Fruit fly (Drosophila melanogaster): ENCODE measurements around the gene CG7556.

Gene CG7556

dm6 chrX:19179696-19180255 lies at the start of gene CG7556, which contains the start of gene CG7453:
CG7556 (minus strand) TSS chrX:19179830.
CG7453 (plus strand) TSS chrX:19180173.
- TF ChIP-seq Myc (optimal IDR thresholded peaks at IDR 0.05) (no peak), insv (optimal IDR thresholded peaks at IDR 0.05) (no peak), psq (optimal IDR thresholded peaks at IDR 0.05) (no peak), ttk (optimal IDR thresholded peaks at IDR 0.05) (no peak), h (optimal IDR thresholded peaks at IDR 0.05) (no peak), Sin3A (optimal IDR thresholded peaks at IDR 0.05) (no peak)

DNA sequence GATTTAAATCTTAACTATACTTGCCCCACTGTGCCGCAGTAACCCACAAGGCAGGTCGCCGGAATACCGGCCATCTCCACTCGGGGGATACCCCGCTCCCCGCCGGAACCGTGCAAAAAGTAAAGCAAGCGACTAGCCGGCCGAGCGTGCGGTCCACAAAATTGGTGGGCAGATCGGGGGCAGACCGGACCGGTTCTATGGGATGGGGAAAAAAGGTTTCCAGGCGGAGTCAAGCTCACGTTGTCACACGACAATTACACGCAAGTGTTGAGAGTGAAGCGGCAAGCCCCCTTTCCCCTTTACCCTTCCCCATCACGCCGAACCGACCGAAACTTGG lies 45.6 kb upstream of the CG7556 start:
- TF ChIP-seq psq (optimal IDR thresholded peaks at IDR 0.05) (no peak), h (optimal IDR thresholded peaks at IDR 0.05) (no peak), ttk (optimal IDR thresholded peaks at IDR 0.05) (no peak)

DNA sequence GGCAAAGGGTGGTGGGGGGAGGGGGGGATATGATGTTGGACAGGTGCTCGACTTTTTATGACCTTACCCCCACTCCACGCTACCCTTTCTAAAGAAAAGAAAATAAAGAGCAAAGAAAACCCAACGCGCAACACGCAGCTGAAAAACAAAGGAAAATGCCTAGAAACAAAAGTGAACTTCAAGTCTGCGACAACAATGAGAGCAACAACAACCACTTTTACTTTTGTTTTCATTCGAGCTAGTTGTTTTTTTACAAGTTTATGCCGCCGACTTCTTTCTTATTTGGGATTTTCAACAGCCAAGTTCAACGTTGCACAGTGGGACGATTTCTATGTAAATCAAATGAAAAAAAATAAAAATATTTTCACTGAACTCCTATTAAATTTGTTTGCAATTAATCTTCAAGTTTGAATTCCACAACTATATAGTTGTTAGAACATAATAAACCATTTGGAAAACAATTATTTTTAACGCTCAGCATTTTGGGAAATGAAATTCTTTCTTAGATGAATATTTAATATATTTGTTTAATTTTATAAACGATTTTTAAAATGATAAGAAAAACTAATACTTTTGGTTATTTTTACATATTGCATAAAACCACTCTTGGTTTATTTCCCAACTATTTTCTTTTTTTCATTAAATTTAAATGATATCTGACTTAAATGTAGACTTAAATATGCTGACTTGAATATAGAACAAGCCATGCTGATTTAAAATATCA lies 45.1 kb upstream of the CG7556 start:
- TF ChIP-seq insv (optimal IDR thresholded peaks at IDR 0.05) (no peak), psq (optimal IDR thresholded peaks at IDR 0.05) (no peak), ttk (optimal IDR thresholded peaks at IDR 0.05) (no peak), Sin3A (optimal IDR thresholded peaks at IDR 0.05) (no peak), h (optimal IDR thresholded peaks at IDR 0.05) (no peak), Myc (optimal IDR thresholded peaks at IDR 0.05) (no peak)

DNA sequence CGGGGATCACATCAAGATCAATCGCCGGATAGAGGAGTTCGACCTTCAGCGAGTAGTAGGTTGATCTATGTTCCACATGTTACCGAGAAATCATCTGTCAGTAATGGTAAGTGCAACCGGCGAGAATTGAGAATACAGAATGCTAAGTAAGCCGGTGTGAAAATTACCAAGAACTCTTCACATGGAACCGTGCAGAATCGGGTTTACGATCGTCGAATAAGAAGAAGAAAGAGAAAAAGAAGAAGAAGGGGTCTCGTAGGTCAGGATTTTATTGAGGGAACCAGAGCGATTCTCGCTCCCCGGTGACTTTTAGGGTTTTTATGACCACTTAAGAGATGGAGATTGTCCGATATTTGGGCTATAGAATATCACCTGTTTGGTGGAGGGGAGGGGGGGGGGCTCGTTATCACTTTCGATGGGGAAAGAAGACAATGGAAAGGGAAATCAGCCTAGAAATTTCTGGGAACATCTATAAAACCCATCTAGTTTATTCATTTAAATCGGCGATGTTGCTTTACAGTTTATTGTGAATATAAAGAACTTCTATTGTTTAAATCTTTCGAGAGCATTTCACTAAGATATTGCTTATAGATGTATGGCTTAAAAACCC lies 41.4 kb upstream of the CG7556 start:
- TF ChIP-seq psq (optimal IDR thresholded peaks at IDR 0.05) (no peak), ttk (optimal IDR thresholded peaks at IDR 0.05) (no peak), Sin3A (optimal IDR thresholded peaks at IDR 0.05) (no peak), h (optimal IDR thresholded peaks at IDR 0.05) (no peak)

dm6 chrX:19220415-19220814 lies 40.8 kb upstream of the CG7556 start, which contains the start of gene CG7884:
CG7884 (plus strand) TSS chrX:19220622.
- TF ChIP-seq h (optimal IDR thresholded peaks at IDR 0.05): no peak

- TF ChIP-seq Sin3A (optimal IDR thresholded peaks at IDR 0.05) (no peak), ttk (optimal IDR thresholded peaks at IDR 0.05) (no peak), psq (optimal IDR thresholded peaks at IDR 0.05) (no peak), insv (optimal IDR thresholded peaks at IDR 0.05) (no peak), Myc (optimal IDR thresholded peaks at IDR 0.05) (no peak), h (optimal IDR thresholded peaks at IDR 0.05) (no peak)
These were observed 37.0 kb upstream of the CG7556 start for dm6 chrX:19216671-19217070.

DNA sequence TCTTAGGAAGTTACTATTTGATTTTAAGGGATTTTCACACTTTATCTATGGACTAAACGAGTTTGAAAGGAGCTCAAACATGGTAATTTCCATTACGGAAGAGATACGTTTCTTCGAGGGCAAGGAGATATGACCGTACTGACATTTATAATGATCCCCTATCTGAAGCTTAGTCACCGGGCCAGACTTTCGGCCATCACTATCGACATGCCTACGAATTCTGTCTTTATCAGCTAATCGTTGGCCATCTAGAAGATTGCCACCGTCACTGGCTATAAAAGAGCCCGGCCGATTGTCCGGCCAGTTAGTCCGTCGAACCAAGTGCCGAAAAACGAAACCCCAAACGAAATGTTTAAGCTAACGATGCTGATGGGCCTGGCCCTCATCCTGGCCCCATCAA lies 35.6 kb upstream of the CG7556 start, which contains the start of gene Muc18B:
Gene Muc18B, plus strand, starts transcription at position 301 of the 400 bp plus-strand sequence.
- no peak for TF ChIP-seq insv (optimal IDR thresholded peaks at IDR 0.05)
- no peak for TF ChIP-seq Myc (optimal IDR thresholded peaks at IDR 0.05)
- no peak for TF ChIP-seq ttk (optimal IDR thresholded peaks at IDR 0.05)
- TF ChIP-seq Sin3A (optimal IDR thresholded peaks at IDR 0.05): no peak
- no peak for TF ChIP-seq psq (optimal IDR thresholded peaks at IDR 0.05)
- TF ChIP-seq h (optimal IDR thresholded peaks at IDR 0.05): no peak

DNA sequence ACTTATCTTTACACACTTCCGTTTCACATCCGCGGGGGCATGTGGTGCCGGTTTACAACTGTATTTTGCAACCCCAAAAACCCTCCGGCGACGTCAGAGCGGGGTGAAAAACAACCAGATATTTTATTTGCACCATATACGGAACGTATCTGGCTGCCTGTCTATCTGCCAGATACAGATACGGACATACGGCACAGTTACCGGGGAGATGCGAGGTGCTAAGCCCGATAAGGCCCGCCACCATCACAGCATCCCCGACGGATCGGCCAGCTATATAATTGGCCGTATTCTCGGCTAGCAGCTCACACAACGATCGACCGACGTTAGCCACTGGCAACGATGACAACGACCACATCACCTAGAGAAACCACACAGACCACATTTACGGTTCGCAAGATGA lies 33.3 kb upstream of the CG7556 start, which contains the start of gene Mur18B:
Gene Mur18B, plus strand, starts transcription at position 301 of the 400 bp plus-strand sequence.
- no peak for TF ChIP-seq Myc (optimal IDR thresholded peaks at IDR 0.05)
- no peak for TF ChIP-seq Sin3A (optimal IDR thresholded peaks at IDR 0.05)
- no peak for TF ChIP-seq ttk (optimal IDR thresholded peaks at IDR 0.05)
- no peak for TF ChIP-seq insv (optimal IDR thresholded peaks at IDR 0.05)
- TF ChIP-seq psq (optimal IDR thresholded peaks at IDR 0.05): no peak
- TF ChIP-seq h (optimal IDR thresholded peaks at IDR 0.05): no peak

DNA sequence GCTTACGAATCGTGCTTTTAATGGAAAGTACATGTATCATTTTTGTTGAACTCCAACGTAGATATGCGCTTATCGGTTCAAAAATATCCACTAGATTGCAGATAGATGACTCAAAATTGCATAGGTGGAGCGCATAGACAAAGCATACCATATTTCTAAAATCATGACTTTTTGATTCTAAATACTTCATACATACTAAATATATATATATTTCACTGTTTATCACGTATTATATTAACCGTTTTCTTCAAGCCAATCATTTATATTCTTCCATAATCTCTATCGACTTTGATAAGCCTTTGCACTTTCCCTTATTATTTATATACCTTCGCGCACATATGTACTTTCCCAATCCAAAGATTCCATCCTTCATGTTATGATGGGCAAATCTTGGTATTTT lies 32.4 kb upstream of the CG7556 start, which contains the start of gene CG14195:
Gene CG14195, minus strand, starts transcription at position 101 of the 400 bp plus-strand sequence.
- TF ChIP-seq Myc (optimal IDR thresholded peaks at IDR 0.05) (no peak), insv (optimal IDR thresholded peaks at IDR 0.05) (no peak), h (optimal IDR thresholded peaks at IDR 0.05) (no peak), ttk (optimal IDR thresholded peaks at IDR 0.05) (no peak), Sin3A (optimal IDR thresholded peaks at IDR 0.05) (no peak), psq (optimal IDR thresholded peaks at IDR 0.05) (no peak)

dm6 chrX:19208014-19208413 lies 28.4 kb upstream of the CG7556 start, which contains the start of gene Ulp1:
Ulp1 (minus strand) TSS chrX:19208187.
- TF ChIP-seq h (optimal IDR thresholded peaks at IDR 0.05): no peak
- no peak for TF ChIP-seq ttk (optimal IDR thresholded peaks at IDR 0.05)
- TF ChIP-seq psq (optimal IDR thresholded peaks at IDR 0.05): no peak
- no peak for TF ChIP-seq insv (optimal IDR thresholded peaks at IDR 0.05)
- no peak for TF ChIP-seq Myc (optimal IDR thresholded peaks at IDR 0.05)
- TF ChIP-seq Sin3A (optimal IDR thresholded peaks at IDR 0.05): no peak

DNA sequence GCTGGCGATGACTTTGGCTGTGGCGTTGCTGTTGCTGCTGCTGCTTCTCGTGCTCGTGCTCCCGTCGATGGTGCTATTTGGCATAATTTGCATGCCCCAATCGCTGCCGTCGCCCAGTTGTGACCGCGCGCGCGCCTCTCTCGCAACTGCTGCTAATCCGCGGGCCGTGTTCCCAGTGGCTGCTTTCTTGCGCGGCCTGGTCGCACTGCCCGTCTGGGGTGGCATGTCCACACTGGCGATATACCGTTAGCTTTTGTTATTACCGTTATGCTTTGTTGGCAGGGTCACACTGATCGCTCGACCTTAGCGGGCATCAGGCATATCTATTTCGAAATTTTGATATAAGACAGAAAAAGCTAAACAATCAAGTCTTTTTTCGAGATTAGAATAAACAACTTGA lies 22.0 kb upstream of the CG7556 start, which contains the start of gene CG7990:
Gene CG7990, minus strand, starts transcription at position 350 of the 400 bp plus-strand sequence.
- TF ChIP-seq ttk (optimal IDR thresholded peaks at IDR 0.05): no peak
- no peak for TF ChIP-seq psq (optimal IDR thresholded peaks at IDR 0.05)
- TF ChIP-seq h (optimal IDR thresholded peaks at IDR 0.05): no peak

DNA sequence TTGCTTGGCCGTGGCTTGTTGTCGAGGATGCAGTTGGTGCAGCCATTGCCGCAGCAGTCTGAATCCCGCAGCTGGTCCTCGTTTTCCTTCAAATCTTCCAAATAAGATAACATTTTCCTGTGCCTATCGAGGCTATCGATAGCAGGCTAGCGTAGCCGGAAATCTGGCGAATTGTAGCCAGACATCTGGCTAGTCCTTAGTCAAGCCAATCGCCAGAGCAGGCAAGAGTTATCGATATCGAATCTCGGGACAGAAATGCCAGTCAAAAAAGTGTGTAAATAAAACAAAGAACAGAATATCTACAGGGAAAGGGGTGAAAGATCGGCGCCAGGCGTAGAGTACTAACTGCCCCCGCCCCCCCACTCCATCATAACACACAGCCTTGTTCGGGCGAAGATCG lies 13.7 kb upstream of the CG7556 start, which contains the start of the genes CG7914 and CG14194:
Gene CG7914, minus strand, starts transcription at position 113 of the 400 bp plus-strand sequence.
Gene CG14194, plus strand, starts transcription at position 220 of the 400 bp plus-strand sequence.
- TF ChIP-seq Myc (optimal IDR thresholded peaks at IDR 0.05) (no peak), Sin3A (optimal IDR thresholded peaks at IDR 0.05) (no peak), h (optimal IDR thresholded peaks at IDR 0.05) (no peak), insv (optimal IDR thresholded peaks at IDR 0.05) (no peak), psq (optimal IDR thresholded peaks at IDR 0.05) (no peak), ttk (optimal IDR thresholded peaks at IDR 0.05) (no peak)

Data from Kc167 (cell line).